Worm (Caenorhabditis elegans): ENCODE data around the gene ZK512.1.

ce11 chrIII:9075539-9075938 is 39.2 kb upstream of the ZK512.1 start, which contains the start of gene F02A9.7:
- TF ChIP-seq snpc-4 (GFP tag; optimal IDR thresholded peaks at IDR 0.05) (no peak), snpc-4 (tag; optimal IDR thresholded peaks at IDR 0.05) (no peak), egl-18 (GFP tag; IDR thresholded peaks at IDR 0.05) (no peak), lin-54 (GFP tag; optimal IDR thresholded peaks at IDR 0.05) (no peak), egrh-3 (GFP tag; IDR thresholded peaks at IDR 0.05) (no peak), let-607 (tag; optimal IDR thresholded peaks at IDR 0.05) (no peak), unc-62 (GFP tag; optimal IDR thresholded peaks at IDR 0.05) (no peak), pha-4 (tag; optimal IDR thresholded peaks at IDR 0.05) (no peak), nhr-90 (tag; optimal IDR thresholded peaks at IDR 0.05) (no peak), lag-1 (GFP tag; IDR thresholded peaks at IDR 0.05) (no peak)
